Fruit fly (Drosophila melanogaster) Kc167 (cell line): ENCODE measurements around the gene CG11668.

ENCODE experiments used
- Myc ChIP-seq: fragments of >200 bp; optimal IDR thresholded peaks from 2 replicates; lab custom pipeline; 2017; ENCODE audit warnings: missing external identifiers
- Sin3A ChIP-seq: fragments of >200 bp; optimal IDR thresholded peaks from 2 replicates; lab custom pipeline; 2018; ENCODE audit warnings: missing external identifiers
- h ChIP-seq: fragments of >200 bp; optimal IDR thresholded peaks from 3 replicates; lab custom pipeline; 2018; ENCODE audit warnings: missing external identifiers
- insv ChIP-seq: fragments of >200 bp; optimal IDR thresholded peaks from 3 replicates; lab custom pipeline; 2018; ENCODE audit warnings: missing external identifiers
- psq ChIP-seq: fragments of >200 bp; optimal IDR thresholded peaks from 2 replicates; lab custom pipeline; 2017; ENCODE audit warnings: missing external identifiers
- ttk ChIP-seq: sonication (Bioruptor generic); optimal IDR thresholded peaks from 2 replicates; lab custom pipeline; 2017; ENCODE audit warnings: missing external identifiers

Gene CG11668

dm6 chr3R:13065180-13065757 lies 27.1 kb downstream of the CG11668 start:
- no peak for TF ChIP-seq Sin3A (lab: Kevin White, UChicago)
- TF ChIP-seq psq (lab: Kevin White, UChicago) = no peak
- no peak for TF ChIP-seq Myc (lab: Kevin White, UChicago)
- TF ChIP-seq h = no peak
- no peak for TF ChIP-seq insv
- TF ChIP-seq ttk (lab: Kevin White, UChicago) = no peak

DNA sequence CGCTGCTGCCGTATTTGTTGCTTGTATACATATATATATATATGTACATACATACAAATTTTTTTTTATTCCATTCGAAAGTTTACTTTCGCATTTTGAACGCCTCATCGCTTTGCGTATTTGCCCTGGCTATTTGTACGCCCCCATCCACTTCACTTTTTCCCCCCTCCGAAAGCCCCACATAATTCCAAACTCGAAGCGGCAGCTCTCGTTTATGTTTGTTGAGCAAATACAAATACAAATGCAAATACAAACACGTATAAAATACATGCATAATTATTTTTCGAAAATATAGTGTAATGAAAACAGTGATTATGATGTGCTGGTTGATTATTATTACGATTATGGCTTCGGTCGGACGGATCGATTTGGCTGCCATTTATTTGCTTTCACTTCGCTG lies 29.8 kb downstream of the CG11668 start:
- no peak for TF ChIP-seq ttk (lab: Kevin White, UChicago)

DNA sequence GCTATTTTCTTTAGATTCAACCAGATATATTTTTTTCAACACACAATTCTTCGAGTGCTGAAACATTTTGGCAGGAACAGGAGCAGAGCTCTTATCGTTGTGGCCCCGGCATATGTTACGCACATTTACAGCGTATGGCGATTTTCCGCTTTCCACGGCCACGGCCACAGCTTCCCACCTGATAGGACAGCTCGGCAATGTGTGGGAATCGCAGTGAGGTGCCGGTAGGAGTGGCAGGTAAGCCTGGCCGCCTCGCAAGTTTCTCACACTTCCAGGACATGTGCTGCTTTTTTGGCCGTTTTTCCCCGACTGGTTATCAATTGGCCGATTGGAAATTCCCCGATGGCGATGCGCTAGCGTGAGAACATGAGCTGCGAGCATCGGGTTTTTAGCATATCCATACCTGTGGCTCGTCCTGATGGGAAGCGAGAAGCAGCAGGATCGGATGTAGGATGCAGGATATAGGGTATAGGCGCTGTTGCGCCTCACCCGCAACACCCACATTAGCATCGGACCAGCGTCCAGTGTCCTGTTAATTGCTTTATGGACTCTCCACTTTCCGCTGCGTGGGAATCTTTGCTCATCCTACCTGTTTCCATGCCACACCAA lies 31.9 kb downstream of the CG11668 start:
- no peak for TF ChIP-seq Myc (lab: Kevin White, UChicago)
- TF ChIP-seq ttk (lab: Kevin White, UChicago) = no peak
- TF ChIP-seq h = no peak
- TF ChIP-seq Sin3A (lab: Kevin White, UChicago) = no peak
- TF ChIP-seq psq (lab: Kevin White, UChicago) = no peak
- TF ChIP-seq insv = no peak

DNA sequence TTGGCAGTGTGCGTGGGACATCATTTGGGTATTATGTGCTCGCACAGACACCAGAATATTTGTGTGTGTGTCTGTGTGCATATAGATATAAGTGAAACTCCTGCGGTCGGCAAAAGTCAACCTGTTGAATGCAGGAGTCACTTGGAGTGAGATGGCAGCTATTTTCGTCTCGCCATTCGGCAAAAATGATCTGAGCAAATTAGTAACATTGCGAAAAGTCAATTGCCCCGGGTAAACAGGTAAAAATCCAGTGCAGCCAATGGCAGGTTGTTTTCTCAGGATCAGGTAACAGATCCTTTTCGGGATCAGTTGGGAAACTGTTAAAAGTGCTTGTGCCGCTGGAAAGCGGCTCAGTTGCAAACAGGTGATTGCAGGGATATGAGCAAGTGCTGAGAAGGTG lies 33.9 kb downstream of the CG11668 start:
- TF ChIP-seq Myc (lab: Kevin White, UChicago) (no peak), ttk (lab: Kevin White, UChicago) (no peak), Sin3A (lab: Kevin White, UChicago) (no peak)

DNA sequence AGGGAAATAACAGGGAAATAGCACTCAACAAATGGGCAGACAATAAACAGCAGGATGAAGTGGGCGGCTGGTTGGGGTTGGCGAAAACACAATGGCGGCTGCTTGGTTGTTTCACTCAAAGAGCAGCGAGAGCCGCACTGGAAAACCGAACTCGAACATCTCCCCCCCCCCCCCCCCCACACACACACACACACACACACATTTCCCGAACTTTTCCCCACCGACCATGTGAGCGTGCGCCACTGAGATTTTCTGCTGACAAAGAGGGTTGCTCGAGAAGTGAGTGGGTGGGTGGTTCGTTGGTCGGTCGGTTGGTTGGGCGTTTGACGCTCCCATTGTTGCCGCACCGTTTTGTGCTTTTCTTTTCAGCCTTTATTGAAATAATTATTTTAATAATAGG lies 35.0 kb downstream of the CG11668 start:
- TF ChIP-seq Myc (lab: Kevin White, UChicago) = no peak
- TF ChIP-seq h = no peak
- TF ChIP-seq Sin3A (lab: Kevin White, UChicago) = no peak
- no peak for TF ChIP-seq ttk (lab: Kevin White, UChicago)
- no peak for TF ChIP-seq psq (lab: Kevin White, UChicago)
- TF ChIP-seq insv = no peak

DNA sequence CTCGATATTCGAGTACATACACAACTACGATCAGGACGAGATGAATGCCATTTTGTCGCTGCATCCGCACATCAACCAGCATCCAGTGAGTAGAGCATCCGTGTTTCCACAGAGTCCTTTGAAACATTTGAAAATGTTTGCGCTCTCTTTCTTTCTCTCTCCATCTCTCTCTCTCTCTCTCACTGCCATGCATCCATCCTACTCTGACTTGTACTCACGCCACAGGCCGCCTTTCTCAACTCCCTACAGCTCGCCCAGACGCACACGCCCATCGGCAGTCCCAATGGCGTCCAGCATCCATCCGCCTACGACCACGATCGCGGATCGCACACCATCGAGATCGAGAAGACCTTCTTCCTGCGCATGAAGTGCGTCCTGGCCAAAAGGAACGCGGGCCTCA lies 36.4 kb downstream of the CG11668 start:
- TF ChIP-seq psq (lab: Kevin White, UChicago) (no peak), ttk (lab: Kevin White, UChicago) (no peak), Myc (lab: Kevin White, UChicago) (no peak), Sin3A (lab: Kevin White, UChicago) (no peak), insv (no peak), h (no peak)

DNA sequence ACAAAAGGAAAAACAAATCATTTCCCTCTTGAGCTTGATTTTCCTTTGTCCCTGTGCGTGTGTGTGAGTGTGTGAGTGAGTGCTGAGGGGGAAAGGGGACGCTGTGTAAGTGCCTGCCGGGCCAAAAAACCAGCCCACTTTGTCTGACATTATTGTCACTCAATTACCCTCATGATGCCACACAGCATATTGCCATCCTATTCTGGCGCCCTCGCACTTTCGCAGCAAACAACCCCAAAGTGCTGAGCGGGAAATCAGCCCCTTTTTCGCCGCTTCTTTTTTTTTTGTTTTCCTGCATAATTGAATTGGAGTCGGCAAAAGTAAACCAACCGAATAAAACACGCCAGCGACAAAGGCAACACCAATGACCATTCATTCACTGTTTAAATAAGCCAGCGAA lies 37.6 kb downstream of the CG11668 start:
- TF ChIP-seq Sin3A (lab: Kevin White, UChicago) (no peak), ttk (lab: Kevin White, UChicago) (no peak), insv (no peak), psq (lab: Kevin White, UChicago) (no peak), Myc (lab: Kevin White, UChicago) (no peak), h (no peak)

DNA sequence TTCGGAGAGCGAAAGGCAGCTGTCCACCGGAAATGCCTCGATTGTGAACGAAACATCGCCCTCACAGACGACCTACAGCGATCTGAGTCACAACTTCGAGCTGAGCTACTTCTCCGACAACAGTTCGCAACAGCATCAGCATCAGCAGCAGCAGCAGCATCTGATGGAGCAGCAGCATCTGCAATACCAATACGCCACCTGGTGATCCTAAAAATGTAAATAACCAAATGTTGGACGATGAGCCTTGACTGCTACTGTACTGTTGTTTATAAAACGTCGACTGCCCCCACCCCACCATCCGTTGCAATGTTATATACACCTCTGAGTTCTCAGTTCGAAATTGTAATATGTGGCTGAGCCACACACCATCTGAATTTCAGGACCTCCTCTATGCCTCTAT lies 39.1 kb downstream of the CG11668 start:
- TF ChIP-seq h (no peak), ttk (lab: Kevin White, UChicago) (no peak), Sin3A (lab: Kevin White, UChicago) (no peak), psq (lab: Kevin White, UChicago) (no peak), Myc (lab: Kevin White, UChicago) (no peak), insv (no peak)

dm6 chr3R:13078263-13078662 lies 40.1 kb downstream of the CG11668 start:
- TF ChIP-seq insv (no peak), psq (lab: Kevin White, UChicago) (no peak), ttk (lab: Kevin White, UChicago) (no peak), h (no peak), Myc (lab: Kevin White, UChicago) (no peak), Sin3A (lab: Kevin White, UChicago) (no peak)

dm6 chr3R:13082382-13082781 lies 44.2 kb downstream of the CG11668 start:
- no peak for TF ChIP-seq psq (lab: Kevin White, UChicago)
- TF ChIP-seq insv = no peak
- TF ChIP-seq ttk (lab: Kevin White, UChicago) = no peak
- no peak for TF ChIP-seq Myc (lab: Kevin White, UChicago)
- no peak for TF ChIP-seq h
- TF ChIP-seq Sin3A (lab: Kevin White, UChicago) = no peak

DNA sequence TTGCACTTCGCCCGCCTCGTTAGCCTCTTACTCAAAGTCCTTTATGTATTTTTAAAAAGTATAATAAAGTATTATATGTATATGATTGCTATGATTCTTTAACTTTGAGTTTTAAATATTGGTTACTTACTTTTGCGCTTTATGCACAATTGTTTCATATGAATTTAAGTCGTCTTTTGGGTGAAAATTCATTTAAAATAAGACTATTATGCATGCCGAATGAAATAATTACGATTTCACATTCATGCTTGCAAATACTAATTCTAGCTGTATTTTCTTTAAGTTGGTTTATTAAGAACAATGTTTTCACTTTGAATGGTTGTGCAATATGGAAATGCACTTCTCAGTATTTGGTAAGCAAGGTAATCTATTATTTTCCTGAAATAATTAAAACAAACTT lies 47.7 kb downstream of the CG11668 start, which contains the start of gene CG43063:
TSS of gene CG43063 (plus strand) at position 301 of the 400 bp plus-strand sequence.
- TF ChIP-seq h = no peak
- TF ChIP-seq psq (lab: Kevin White, UChicago) = no peak
- TF ChIP-seq Sin3A (lab: Kevin White, UChicago) = no peak
- TF ChIP-seq Myc (lab: Kevin White, UChicago) = no peak
- TF ChIP-seq insv = no peak

- TF ChIP-seq insv (no peak), h (no peak), psq (lab: Kevin White, UChicago) (no peak), ttk (lab: Kevin White, UChicago) (no peak), Sin3A (lab: Kevin White, UChicago) (no peak), Myc (lab: Kevin White, UChicago) (no peak)
Observed at dm6 chr3R:13088395-13088794, 50.2 kb downstream of the CG11668 start, which contains the start of gene timeout. TSS of gene timeout (plus strand) at chr3R:13088651.

DNA sequence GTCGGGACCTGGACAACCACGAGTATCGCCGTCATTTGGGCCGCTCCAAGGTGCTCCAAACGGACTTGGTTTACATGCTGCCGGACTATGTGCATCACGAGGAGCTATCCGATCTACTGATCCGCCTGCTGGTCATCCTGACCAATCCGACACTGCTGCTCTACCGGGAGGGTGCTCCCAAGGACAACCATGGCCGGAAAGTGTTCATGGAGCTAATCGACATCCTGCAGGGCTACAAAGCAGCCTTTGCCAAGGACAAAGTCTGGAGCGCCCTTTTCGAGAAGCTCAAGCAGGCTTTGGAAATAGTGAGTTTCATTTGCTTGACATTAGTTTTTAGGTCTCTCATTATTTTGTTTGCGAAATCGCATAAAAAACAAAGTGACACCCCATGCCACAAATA lies 50.8 kb downstream of the CG11668 start, which contains the start of gene CG34308:
TSS of gene CG34308 (plus strand) at position 301 of the 400 bp plus-strand sequence.
- no peak for TF ChIP-seq h
- no peak for TF ChIP-seq Sin3A (lab: Kevin White, UChicago)
- TF ChIP-seq insv = no peak
- no peak for TF ChIP-seq ttk (lab: Kevin White, UChicago)
- TF ChIP-seq Myc (lab: Kevin White, UChicago) = no peak
- no peak for TF ChIP-seq psq (lab: Kevin White, UChicago)
